Fruit fly (Drosophila melanogaster) Kc167 (cell line): Measurements from ENCODE around the gene CG46465.

Experiments used
- Sin3A ChIP-seq: fragments of >200 bp; optimal IDR thresholded peaks from 2 replicates; lab custom pipeline; 2018; ENCODE audit warnings: missing external identifiers
- h ChIP-seq: fragments of >200 bp; optimal IDR thresholded peaks from 3 replicates; lab custom pipeline; 2018; ENCODE audit warnings: missing external identifiers
- insv ChIP-seq: fragments of >200 bp; optimal IDR thresholded peaks from 3 replicates; lab custom pipeline; 2018; ENCODE audit warnings: missing external identifiers
- ttk ChIP-seq: sonication (Bioruptor generic); optimal IDR thresholded peaks from 2 replicates; lab custom pipeline; 2017; ENCODE audit warnings: missing external identifiers

DNA sequence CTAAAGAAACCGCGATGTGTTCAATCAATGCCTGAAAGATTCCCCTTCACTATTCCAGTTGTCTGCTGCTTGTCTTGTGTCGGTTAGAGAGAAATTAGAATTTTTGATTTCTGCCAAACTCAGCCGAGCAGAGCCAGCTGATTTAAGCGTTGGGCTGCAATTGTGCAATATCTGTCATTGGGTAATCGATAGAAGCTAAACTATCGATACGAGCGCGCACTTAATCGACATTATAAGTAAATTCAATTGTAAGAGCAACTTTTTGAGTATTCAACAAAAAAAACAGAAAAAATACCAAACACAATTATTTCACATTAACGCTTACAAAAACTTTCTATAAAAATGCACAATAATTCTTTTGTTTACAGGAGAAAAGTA, 48.5 kb upstream of the CG46465 start, which contains the start of gene ssp3:
- TF ChIP-seq h (lab: Kevin White, UChicago) (no peak), Sin3A (lab: Kevin White, UChicago) (no peak), insv (lab: Kevin White, UChicago) (no peak), ttk (lab: Kevin White, UChicago) (no peak)
